Fruit fly (Drosophila melanogaster): ENCODE results near the gene mamo.

mamo gene

DNA sequence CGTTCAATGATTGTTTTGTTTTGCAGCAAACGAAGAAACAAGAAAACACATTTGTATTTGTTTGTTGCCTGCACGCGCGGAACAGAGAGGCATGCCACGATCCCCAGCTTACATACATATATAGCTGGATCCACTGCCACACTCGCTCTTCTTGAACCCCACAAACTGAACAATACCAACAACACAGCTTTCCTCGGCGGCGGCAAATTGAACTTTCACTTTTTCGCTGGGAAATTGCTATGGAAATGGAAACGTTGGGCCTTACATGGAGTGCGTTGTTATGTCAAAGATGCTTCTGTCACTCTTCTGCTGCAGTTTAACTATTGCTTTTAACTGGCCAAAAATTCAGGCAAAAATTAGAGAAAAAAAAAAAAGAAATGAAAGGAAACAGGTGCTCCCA, 170.6 kb downstream of the mamo start (continued):
- TF ChIP-seq CG33557 (GFP tag; optimal IDR thresholded peaks at IDR 0.05), result peak; percentile 29
- no peak for TF ChIP-seq HLHmδ (GFP tag; optimal IDR thresholded peaks at IDR 0.05)
- no peak for TF ChIP-seq CG4404 (GFP tag; IDR thresholded peaks at IDR 0.05)

DNA sequence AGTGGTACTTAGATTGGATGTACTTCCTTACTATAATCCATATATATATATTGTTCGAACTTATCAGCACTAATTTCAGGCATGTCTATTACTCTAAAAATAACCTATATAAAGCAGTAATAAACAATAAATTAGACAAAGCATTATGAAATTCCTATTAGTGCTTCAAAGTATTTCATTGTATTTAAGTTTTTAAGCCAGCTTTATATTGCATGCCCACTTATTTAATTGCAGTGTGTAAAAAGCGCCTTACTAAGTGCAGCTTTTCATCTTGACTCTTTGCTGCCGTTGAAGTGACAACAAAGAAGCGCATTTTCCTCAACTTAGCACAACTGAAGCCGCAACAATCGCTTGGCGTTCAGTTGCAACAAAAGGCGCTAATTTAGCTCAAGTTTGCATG, 171.5 kb downstream of the mamo start:
- TF ChIP-seq vnd (GFP tag; IDR thresholded peaks at IDR 0.05; ENCODE audit: partially characterized antibody) (no peak), CG17186 (GFP tag; optimal IDR thresholded peaks at IDR 0.05) (no peak), Mad (GFP tag; optimal IDR thresholded peaks at IDR 0.05) (no peak), CG2712 (tag; optimal IDR thresholded peaks at IDR 0.05) (no peak), CG1602 (GFP tag; optimal IDR thresholded peaks at IDR 0.05) (no peak), gfzf (GFP tag; optimal IDR thresholded peaks at IDR 0.05) (no peak), CG16815 (GFP tag; optimal IDR thresholded peaks at IDR 0.05) (no peak), CG7745 (tag; optimal IDR thresholded peaks at IDR 0.05) (no peak), CG13296 (GFP tag; optimal IDR thresholded peaks at IDR 0.05) (no peak), cato (GFP tag; optimal IDR thresholded peaks at IDR 0.05; ENCODE audit: borderline replicate concordance) (no peak), CG15011 (GFP tag; optimal IDR thresholded peaks at IDR 0.05) (no peak), lab (GFP tag; optimal IDR thresholded peaks at IDR 0.05) (no peak), bcd (GFP tag; optimal IDR thresholded peaks at IDR 0.05) (no peak), CG15269 (tag; optimal IDR thresholded peaks at IDR 0.05) (no peak), ken (GFP tag; IDR thresholded peaks at IDR 0.05) (no peak), Adf1 (GFP tag; IDR thresholded peaks at IDR 0.05) (no peak), CG14050 (GFP tag; IDR thresholded peaks at IDR 0.05) (no peak), CG11560 (tag; IDR thresholded peaks at IDR 0.05) (no peak)

DNA sequence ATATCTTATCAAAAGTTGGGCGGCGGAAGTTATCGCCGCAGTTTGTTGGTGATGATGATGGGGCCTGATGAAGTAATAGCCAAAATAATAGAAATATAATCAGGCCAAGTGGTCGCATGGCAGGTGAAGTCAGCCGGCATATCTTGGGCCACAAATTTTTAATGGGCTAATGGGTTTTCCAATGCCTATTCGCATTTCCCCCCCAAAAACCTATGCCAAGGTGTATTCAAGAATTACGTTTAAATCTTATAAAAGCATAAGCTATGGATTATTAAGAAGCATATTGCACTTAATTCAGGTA, 172.2 kb downstream of the mamo start:
- TF ChIP-seq CG9437 (GFP tag; optimal IDR thresholded peaks at IDR 0.05), result no peak
- no peak for TF ChIP-seq CG2116 (GFP tag; optimal IDR thresholded peaks at IDR 0.05)
- TF ChIP-seq bowl (GFP tag; IDR thresholded peaks at IDR 0.05), result no peak
- peak in 1 of 2 experiments; percentile 57 for TF ChIP-seq Pdp1 (GFP tag; optimal IDR thresholded peaks at IDR 0.05)
- peak; percentile 38; the same call in 1 of the 2 replicates for TF ChIP-seq GATAe (GFP tag; conservative IDR thresholded peaks at IDR 0.05)
- TF ChIP-seq fu2 (GFP tag; optimal IDR thresholded peaks at IDR 0.05), result no peak
- TF ChIP-seq CG7786 (GFP tag; optimal IDR thresholded peaks at IDR 0.05), result no peak
- peak; percentile 96 for TF ChIP-seq exex (tag; optimal IDR thresholded peaks at IDR 0.05)
- TF ChIP-seq sug (tag; optimal IDR thresholded peaks at IDR 0.05), result peak; percentile 45
- TF ChIP-seq mirr (GFP tag; optimal IDR thresholded peaks at IDR 0.05), result peak; percentile 8
- peak; percentile 26 for TF ChIP-seq lab (GFP tag; optimal IDR thresholded peaks at IDR 0.05)
- TF ChIP-seq Adf1 (GFP tag; IDR thresholded peaks at IDR 0.05), result no peak
- TF ChIP-seq seq (GFP tag; IDR thresholded peaks at IDR 0.05), result no peak

DNA sequence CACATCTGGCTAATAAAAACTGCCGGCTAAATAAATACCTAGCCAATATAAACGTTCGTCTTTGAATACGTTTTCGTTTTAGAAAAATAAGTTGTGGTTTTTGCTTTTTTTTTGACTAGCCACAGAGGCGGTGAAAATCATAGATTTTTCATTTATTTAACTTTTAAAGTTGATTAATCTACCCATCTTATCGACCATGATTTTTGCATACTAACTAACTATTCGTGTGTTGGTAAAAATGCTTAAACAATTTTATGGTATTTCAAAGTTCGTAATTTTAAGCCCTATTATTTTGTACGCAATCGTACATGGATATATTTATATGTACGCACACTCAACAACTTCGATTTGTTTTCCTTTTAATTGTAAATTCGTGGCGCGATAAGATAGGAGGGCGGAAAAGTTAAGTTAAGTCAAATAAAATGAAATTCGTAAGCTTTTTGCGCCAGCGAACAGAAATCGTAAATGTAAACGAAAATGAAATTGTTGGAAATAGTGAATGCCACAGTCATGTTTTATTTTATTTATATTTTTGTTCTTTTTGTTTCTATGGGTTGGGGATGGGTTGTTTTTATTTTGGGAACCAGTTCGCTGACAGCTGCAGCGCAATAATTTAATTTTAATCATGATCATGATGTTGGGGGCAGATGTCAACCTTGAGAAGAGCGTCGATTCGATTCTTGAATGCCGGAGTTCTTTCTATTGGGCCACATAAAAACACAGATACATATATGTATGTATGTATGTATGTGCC, 172.7 kb downstream of the mamo start:
- TF ChIP-seq fu2 (GFP tag; optimal IDR thresholded peaks at IDR 0.05) (peak; percentile 31), hkb (optimal IDR thresholded peaks at IDR 0.05) (no peak), hkb (GFP tag; IDR thresholded peaks at IDR 0.05) (peak; percentile 68), CG18262 (tag; optimal IDR thresholded peaks at IDR 0.05) (peak; percentile 36), CG1603 (tag; optimal IDR thresholded peaks at IDR 0.05) (peak; percentile 5), CG11247 (GFP tag; IDR thresholded peaks at IDR 0.05) (no peak), Fer3 (tag; optimal IDR thresholded peaks at IDR 0.05) (peak; percentile 52), CG7372 (GFP tag; IDR thresholded peaks at IDR 0.05) (0 out of 2 replicates have a peak, but pooled peaks have one; percentile 16), sd (tag; optimal IDR thresholded peaks at IDR 0.05) (peak; percentile 26), pum (GFP tag; optimal IDR thresholded peaks at IDR 0.05) (no peak), sc (optimal IDR thresholded peaks at IDR 0.05) (no peak), sc (GFP tag; optimal IDR thresholded peaks at IDR 0.05) (no peak), amos (GFP tag; IDR thresholded peaks at IDR 0.05; ENCODE audit: partially characterized antibody) (no peak), CG1602 (GFP tag; optimal IDR thresholded peaks at IDR 0.05) (peak; percentile 26), slbo (GFP tag; IDR thresholded peaks at IDR 0.05) (peak; percentile 46), CG3281 (GFP tag; optimal IDR thresholded peaks at IDR 0.05) (peak; percentile 42), tin (GFP tag; optimal IDR thresholded peaks at IDR 0.05) (no peak)

Measured in whole organism, embryonic.